Fruit fly (Drosophila melanogaster): ENCODE measurements around the gene CG42788.

dm6 chr3R:15113584-15113983 is 18.1 kb downstream of the CG42788 start:
- TF ChIP-seq h (optimal IDR thresholded peaks at IDR 0.05) (no peak), psq (optimal IDR thresholded peaks at IDR 0.05) (no peak)
